Fruit fly (Drosophila melanogaster) whole organism, embryonic: Measurements from ENCODE around the gene CG13314.

Source experiments
- CG10366 ChIP-seq: fragments of 200-800 bp; sonication (Bioruptor generic); IDR thresholded peaks from 2 replicates; pipeline ENCODE4 v1.3.6; 2022; ENCODE audit warnings: missing biosample characterization, missing genetic modification characterization
- CG10431 ChIP-seq: fragments of 200-800 bp; sonication (Bioruptor generic); optimal IDR thresholded peaks from 3 replicates; lab custom pipeline; 2018; ENCODE audit warnings: missing biosample characterization, mild to moderate bottlenecking, missing genetic modification characterization
- CG11723 ChIP-seq: fragments of 200-800 bp; sonication (Bioruptor generic); optimal IDR thresholded peaks from 2 replicates; lab custom pipeline; 2017; ENCODE audit warnings: missing biosample characterization, mild to moderate bottlenecking, missing genetic modification characterization
- CG12744 ChIP-seq: fragments of 200-800 bp; sonication (Bioruptor generic); optimal IDR thresholded peaks from 2 replicates; lab custom pipeline; 2016; ENCODE audit warnings: missing biosample characterization, missing genetic modification characterization
- CG14667 ChIP-seq: fragments of 200-800 bp; sonication (Bioruptor generic); IDR thresholded peaks from 2 replicates; pipeline ENCODE4 v1.3.6; 2022; ENCODE audit warnings: missing biosample characterization, missing genetic modification characterization
- CG15514 ChIP-seq: fragments of 200-800 bp; sonication (Bioruptor generic); optimal IDR thresholded peaks from 3 replicates; lab custom pipeline; 2017; ENCODE audit warnings: missing biosample characterization, missing genetic modification characterization, mild to moderate bottlenecking, moderate library complexity, missing genetic modification reagents
- CG16863 ChIP-seq: fragments of 200-800 bp; sonication (Bioruptor generic); optimal IDR thresholded peaks from 3 replicates; lab custom pipeline; 2016; ENCODE audit warnings: missing biosample characterization, missing genetic modification characterization
- CG1832 ChIP-seq: fragments of 200-800 bp; sonication (Bioruptor generic); optimal IDR thresholded peaks from 2 replicates; lab custom pipeline; 2017; ENCODE audit warnings: missing biosample characterization, mild to moderate bottlenecking, missing genetic modification characterization, inconsistent platforms
- CG18764 ChIP-seq: fragments of 200-800 bp; sonication (Bioruptor generic); optimal IDR thresholded peaks from 3 replicates; lab custom pipeline; 2016; ENCODE audit warnings: missing biosample characterization, missing genetic modification characterization
- CG2129 ChIP-seq: fragments of 200-800 bp; sonication (Bioruptor generic); IDR thresholded peaks from 2 replicates; pipeline ENCODE4 v1.3.6; 2022; ENCODE audit warnings: missing biosample characterization, missing genetic modification characterization; ENCODE audit not compliant: partially characterized antibody
- CG30020 ChIP-seq: fragments of 200-800 bp; optimal IDR thresholded peaks from 2 replicates; lab custom pipeline; 2019; ENCODE audit warnings: missing biosample characterization, mild to moderate bottlenecking, missing genetic modification characterization, moderate library complexity
- CG31365 ChIP-seq: fragments of 200-800 bp; sonication (Bioruptor generic); optimal IDR thresholded peaks from 2 replicates; lab custom pipeline; 2018; ENCODE audit warnings: missing biosample characterization, mild to moderate bottlenecking, missing genetic modification characterization
- CG4282 ChIP-seq: fragments of 200-800 bp; sonication (Bioruptor generic); optimal IDR thresholded peaks from 2 replicates; lab custom pipeline; 2016; ENCODE audit warnings: missing biosample characterization, missing genetic modification characterization
- CG4360 ChIP-seq: fragments of 200-800 bp; sonication (Bioruptor generic); IDR thresholded peaks from 2 replicates; pipeline ENCODE4 v1.3.6; 2022; ENCODE audit warnings: missing biosample characterization, missing genetic modification characterization
- CG4707 ChIP-seq: fragments of 200-800 bp; sonication (Bioruptor generic); optimal IDR thresholded peaks from 2 replicates; lab custom pipeline; 2018; ENCODE audit warnings: missing biosample characterization, mild to moderate bottlenecking, missing genetic modification characterization, moderate library complexity
- CG4730 ChIP-seq: fragments of 200-800 bp; sonication (Bioruptor generic); IDR thresholded peaks from 2 replicates; pipeline ENCODE4 v1.3.6; 2022; ENCODE audit warnings: missing biosample characterization, missing genetic modification characterization
- CG7372 ChIP-seq: fragments of 200-800 bp; sonication (Bioruptor generic); IDR thresholded peaks from 2 replicates; pipeline ENCODE4 v1.3.6; 2022; ENCODE audit warnings: missing biosample characterization, missing genetic modification characterization
- CG7963 ChIP-seq: fragments of 200-800 bp; sonication (Bioruptor generic); IDR thresholded peaks from 3 replicates; pipeline ENCODE4 v1.3.6; 2022; ENCODE audit warnings: missing biosample characterization, missing genetic modification characterization; ENCODE audit not compliant: partially characterized antibody
- CG9876 ChIP-seq: fragments of 200-800 bp; sonication (Bioruptor generic); optimal IDR thresholded peaks from 2 replicates; lab custom pipeline; 2016; ENCODE audit warnings: missing biosample characterization, missing genetic modification characterization
- CrebB ChIP-seq: fragments of 200-800 bp; sonication (Bioruptor generic); optimal IDR thresholded peaks from 3 replicates; lab custom pipeline; 2018; ENCODE audit warnings: missing biosample characterization, mild to moderate bottlenecking, missing genetic modification characterization
- Dad ChIP-seq: fragments of 200-800 bp; sonication (Bioruptor generic); optimal IDR thresholded peaks from 3 replicates; lab custom pipeline; 2016; ENCODE audit warnings: missing biosample characterization, missing genetic modification characterization
- Dip3 ChIP-seq: fragments of 200-800 bp; sonication (Bioruptor generic); optimal IDR thresholded peaks from 3 replicates; lab custom pipeline; 2016; ENCODE audit warnings: missing biosample characterization, missing genetic modification characterization
- Gug ChIP-seq: fragments of 200-800 bp; sonication (Bioruptor generic); IDR thresholded peaks from 4 replicates; pipeline ENCODE4 v1.3.6; 2022; ENCODE audit warnings: missing biosample characterization, missing genetic modification characterization
- Mrtf ChIP-seq: fragments of 200-800 bp; sonication (Bioruptor generic); IDR thresholded peaks from 3 replicates; pipeline ENCODE4 v1.3.6; 2022; ENCODE audit warnings: missing biosample characterization, missing genetic modification characterization
- NC2β ChIP-seq: fragments of 200-800 bp; sonication (Bioruptor generic); optimal IDR thresholded peaks from 2 replicates; lab custom pipeline; 2016; ENCODE audit warnings: missing biosample characterization, missing genetic modification characterization
- Nf-YA ChIP-seq: fragments of 200-800 bp; sonication (Bioruptor generic); IDR thresholded peaks from 2 replicates; pipeline ENCODE4 v1.3.6; 2022; ENCODE audit warnings: missing biosample characterization, missing genetic modification characterization
- Xrp1 ChIP-seq: fragments of 200-800 bp; sonication (Bioruptor generic); IDR thresholded peaks from 2 replicates; pipeline ENCODE4 v1.3.6; 2022; ENCODE audit warnings: missing biosample characterization, missing genetic modification characterization
- aop ChIP-seq: fragments of 200-800 bp; sonication (Bioruptor generic); IDR thresholded peaks from 2 replicates; pipeline ENCODE4 v1.3.6; 2022; ENCODE audit warnings: missing biosample characterization, missing genetic modification characterization
- bab2 ChIP-seq: fragments of 200-800 bp; sonication (Bioruptor generic); optimal IDR thresholded peaks from 2 replicates; lab custom pipeline; 2016; ENCODE audit warnings: missing biosample characterization, missing genetic modification characterization
- bbx ChIP-seq: fragments of 200-800 bp; sonication (Bioruptor generic); IDR thresholded peaks from 2 replicates; pipeline ENCODE4 v1.3.6; 2022; ENCODE audit warnings: missing biosample characterization, missing genetic modification characterization; ENCODE audit not compliant: partially characterized antibody
- chm ChIP-seq: fragments of 200-800 bp; sonication (Bioruptor generic); IDR thresholded peaks from 2 replicates; pipeline ENCODE4 v1.3.6; 2022; ENCODE audit warnings: missing biosample characterization, missing genetic modification characterization
- crol ChIP-seq: fragments of 200-800 bp; sonication (Bioruptor generic); IDR thresholded peaks from 2 replicates; pipeline ENCODE4 v1.3.6; 2022; ENCODE audit warnings: missing biosample characterization, missing genetic modification characterization
- crp ChIP-seq, 2 experiments: fragments of 200-800 bp; sonication (Bioruptor generic); optimal IDR thresholded peaks; 2 replicates in 1 of 2; 3 replicates in 1 of 2; lab custom pipeline; 2017; ENCODE audit warnings: missing biosample characterization in 2 of 2, missing genetic modification characterization in 2 of 2, mild to moderate bottlenecking in 1 of 2, moderate library complexity in 1 of 2
- fru ChIP-seq: fragments of >200 bp; optimal IDR thresholded peaks from 2 replicates; lab custom pipeline; 2017
- gce ChIP-seq: fragments of 200-800 bp; sonication (Bioruptor generic); IDR thresholded peaks from 3 replicates; pipeline ENCODE4 v1.3.6; 2022; ENCODE audit warnings: missing biosample characterization, missing genetic modification characterization
- gsb-n ChIP-seq: fragments of 200-800 bp; sonication (Bioruptor generic); optimal IDR thresholded peaks from 3 replicates; lab custom pipeline; 2018; ENCODE audit warnings: missing biosample characterization, mild to moderate bottlenecking, missing genetic modification characterization
- hb ChIP-seq: fragments of 200-800 bp; sonication (Bioruptor generic); IDR thresholded peaks from 3 replicates; pipeline ENCODE4 v1.3.6; 2022; ENCODE audit warnings: missing biosample characterization, missing genetic modification characterization; ENCODE audit not compliant: partially characterized antibody
- lov ChIP-seq, 2 experiments: fragments of 200-800 bp in 1 of 2; fragments of >200 bp in 1 of 2; sonication (Bioruptor generic) in 1 of 2; IDR thresholded peaks in 1 of 2; optimal IDR thresholded peaks in 1 of 2; 2 replicates in 1 of 2; 3 replicates in 1 of 2; pipeline versions ENCODE4 v1.3.6 to Lab custom; 2017 to 2022; ENCODE audit warnings: missing biosample characterization in 1 of 2, missing genetic modification characterization in 1 of 2
- pan ChIP-seq, 4 experiments: fragments of >200 bp in 3 of 4; fragments of 200-800 bp in 1 of 4; sonication (Bioruptor generic) in 1 of 4; optimal IDR thresholded peaks in 3 of 4; IDR thresholded peaks in 1 of 4; 2 replicates each; pipeline versions ENCODE4 v1.3.6 to Lab custom; 2017 to 2022; ENCODE audit warnings: missing biosample characterization in 2 of 4, missing genetic modification characterization in 2 of 4, mixed read lengths in 1 of 4
- peb ChIP-seq: fragments of 200-800 bp; sonication (Bioruptor generic); IDR thresholded peaks from 2 replicates; pipeline ENCODE4 v1.3.6; 2022; ENCODE audit warnings: missing biosample characterization, missing genetic modification characterization
- pho ChIP-seq: fragments of 200-800 bp; sonication (Bioruptor generic); optimal IDR thresholded peaks from 2 replicates; lab custom pipeline; 2016; ENCODE audit warnings: missing biosample characterization, missing genetic modification characterization
- sens-2 ChIP-seq: fragments of 200-800 bp; sonication (Bioruptor generic); IDR thresholded peaks from 2 replicates; pipeline ENCODE4 v1.3.6; 2022; ENCODE audit warnings: missing biosample characterization, missing genetic modification characterization
- sim ChIP-seq: fragments of 200-800 bp; sonication (Bioruptor generic); IDR thresholded peaks from 2 replicates; pipeline ENCODE4 v1.3.6; 2022; ENCODE audit warnings: missing biosample characterization, missing genetic modification characterization
- sr ChIP-seq: fragments of 200-800 bp; sonication (Bioruptor generic); IDR thresholded peaks from 3 replicates; pipeline ENCODE4 v1.3.6; 2022; ENCODE audit warnings: missing biosample characterization, missing genetic modification characterization
- tio ChIP-seq: fragments of 200-800 bp; sonication (Bioruptor generic); optimal IDR thresholded peaks from 2 replicates; lab custom pipeline; 2017; ENCODE audit warnings: missing biosample characterization, missing genetic modification characterization, inconsistent platforms
- tna ChIP-seq: fragments of 200-800 bp; sonication (Bioruptor generic); IDR thresholded peaks from 2 replicates; pipeline ENCODE4 v1.3.6; 2022; ENCODE audit warnings: missing biosample characterization, missing genetic modification characterization; ENCODE audit not compliant: partially characterized antibody
- unc-4 ChIP-seq: fragments of 200-800 bp; sonication (Bioruptor generic); IDR thresholded peaks from 2 replicates; pipeline ENCODE4 v1.3.6; 2022; ENCODE audit warnings: missing biosample characterization, missing genetic modification characterization; ENCODE audit not compliant: partially characterized antibody
- vfl ChIP-seq: fragments of 200-800 bp; sonication (Bioruptor generic); optimal IDR thresholded peaks from 2 replicates; lab custom pipeline; 2016; ENCODE audit warnings: missing biosample characterization, missing genetic modification characterization
- zf30C ChIP-seq: fragments of 200-800 bp; sonication (Bioruptor generic); optimal IDR thresholded peaks from 3 replicates; lab custom pipeline; 2018; ENCODE audit warnings: missing biosample characterization, mild to moderate bottlenecking, missing genetic modification characterization
- zfh1 ChIP-seq: fragments of 200-800 bp; sonication (Bioruptor generic); IDR thresholded peaks from 3 replicates; pipeline ENCODE4 v1.3.6; 2022; ENCODE audit warnings: missing biosample characterization, missing genetic modification characterization

The CG13314 gene

DNA sequence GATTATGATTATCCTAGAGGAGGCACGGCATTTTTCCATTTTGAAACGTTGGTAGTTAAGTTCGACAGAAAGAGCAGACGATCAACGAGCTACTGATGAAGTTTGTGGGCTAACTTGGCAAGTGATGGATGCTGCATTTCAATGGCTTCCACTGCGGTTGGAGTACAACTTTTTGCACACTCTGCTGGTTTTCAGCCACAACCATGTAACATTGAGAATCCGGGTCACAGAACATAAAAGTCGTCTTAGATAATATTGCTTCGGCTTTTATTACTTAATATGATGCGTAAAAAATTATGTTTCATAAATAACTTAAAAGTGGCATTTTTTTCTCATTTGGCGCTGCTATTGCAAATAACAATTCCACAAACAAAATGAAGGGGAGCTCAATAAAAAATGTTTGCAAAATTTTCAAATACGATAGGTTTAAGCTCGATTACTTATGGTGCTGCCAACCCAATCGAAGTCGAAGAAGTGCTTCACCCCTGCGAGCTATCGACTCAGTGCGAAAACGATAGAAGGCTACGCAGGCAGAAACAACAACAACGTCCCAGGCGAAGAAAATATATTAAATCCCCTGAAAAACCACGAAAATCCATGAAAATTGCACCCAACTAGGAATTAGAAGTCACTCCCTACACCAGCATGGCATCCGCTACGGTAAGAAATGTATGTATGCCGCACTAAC lies 15.1 kb upstream of the CG13314 start, which contains the start of the genes CG5653 and CG5021 (continued):
- no peak for TF ChIP-seq CG14667 (GFP tag; lab: Robert Waterston, UW)
- TF ChIP-seq sim (GFP tag; lab: Robert Waterston, UW): no peak
- no peak for TF ChIP-seq CG11723
- no peak for TF ChIP-seq crol
- no peak for TF ChIP-seq pan (optimal IDR thresholded peaks at IDR 0.05; lab: Kevin White, UChicago)
- TF ChIP-seq pan (GFP tag; optimal IDR thresholded peaks at IDR 0.05 in 1 of 2, IDR thresholded peaks at IDR 0.05 in 1 of 2): no peak
- TF ChIP-seq peb (GFP tag; lab: Robert Waterston, UW): no peak
- no peak for TF ChIP-seq chm (GFP tag; lab: Robert Waterston, UW)
- TF ChIP-seq CG1832 (GFP tag; lab: Kevin White, UChicago): no peak
- TF ChIP-seq CG15514: peak; percentile 55
- no peak for TF ChIP-seq CG16863 (GFP tag; lab: Kevin White, UChicago)
- TF ChIP-seq tna (GFP tag; lab: Robert Waterston, UW): peak; percentile 65
- TF ChIP-seq bbx (GFP tag; lab: Robert Waterston, UW): peak; percentile 72
- no peak for TF ChIP-seq NC2β (GFP tag; lab: Kevin White, UChicago)
- TF ChIP-seq zf30C: no peak
- 0 out of 2 replicates have a peak, but pooled peaks have one; percentile 8 for TF ChIP-seq Xrp1 (GFP tag; lab: Robert Waterston, UW)
- no peak for TF ChIP-seq sr
- no peak for TF ChIP-seq CG30020 (tag; lab: Kevin White, UChicago)
- no peak for TF ChIP-seq Nf-YA (GFP tag; lab: Robert Waterston, UW)
- TF ChIP-seq CG2129: no peak
- TF ChIP-seq Mrtf (GFP tag; lab: Robert Waterston, UW): no peak
- TF ChIP-seq crp (GFP tag; optimal IDR thresholded peaks at IDR 0.05; lab: Kevin White, UChicago): peak in 1 of 2 experiments; percentile 68
- no peak for TF ChIP-seq CG10431 (GFP tag; lab: Kevin White, UChicago)
- no peak for TF ChIP-seq aop (GFP tag; lab: Robert Waterston, UW)
- no peak for TF ChIP-seq CG31365 (tag; lab: Kevin White, UChicago)
- peak; percentile 57 for TF ChIP-seq unc-4 (GFP tag; lab: Robert Waterston, UW)
- no peak for TF ChIP-seq vfl (GFP tag; lab: Kevin White, UChicago)
- no peak for TF ChIP-seq CG9876
- no peak for TF ChIP-seq Dip3 (GFP tag; lab: Kevin White, UChicago)
- TF ChIP-seq bab2: no peak
- no peak for TF ChIP-seq CG10366 (GFP tag; lab: Robert Waterston, UW)
- TF ChIP-seq hb: peak; percentile 70; the same call in 2 of the 3 replicates
- TF ChIP-seq CrebB (tag; lab: Kevin White, UChicago): no peak
- no peak for TF ChIP-seq gsb-n (tag; lab: Kevin White, UChicago)
- TF ChIP-seq CG4282 (GFP tag; lab: Kevin White, UChicago): no peak
- TF ChIP-seq Dad (GFP tag; lab: Kevin White, UChicago): no peak
- TF ChIP-seq zfh1 (GFP tag; lab: Robert Waterston, UW): no peak
- no peak for TF ChIP-seq CG4707
- no peak for TF ChIP-seq sens-2
- no peak for TF ChIP-seq gce (GFP tag; lab: Robert Waterston, UW)
- TF ChIP-seq lov (optimal IDR thresholded peaks at IDR 0.05; lab: Kevin White, UChicago): no peak
- TF ChIP-seq lov (GFP tag; IDR thresholded peaks at IDR 0.05; lab: Robert Waterston, UW): no peak
- no peak for TF ChIP-seq CG4730
- TF ChIP-seq CG12744: no peak
- no peak for TF ChIP-seq CG7372 (GFP tag; lab: Robert Waterston, UW)
- TF ChIP-seq CG4360 (GFP tag; lab: Robert Waterston, UW): peak; percentile 81
- no peak for TF ChIP-seq pho (GFP tag; lab: Kevin White, UChicago)
- no peak for TF ChIP-seq fru (lab: Kevin White, UChicago)
- TF ChIP-seq Gug: no peak
- no peak for TF ChIP-seq CG18764 (GFP tag; lab: Kevin White, UChicago)
- TF ChIP-seq tio: no peak
- TF ChIP-seq CG7963 (GFP tag; lab: Robert Waterston, UW): peak; percentile 68
